Worm (Caenorhabditis elegans): ENCODE data around the gene str-8.
"Not testable (repeated sequence)": the region's sequence is repeated elsewhere in the genome, so short reads cannot be mapped to it uniquely, and the experiment has no call there.

str-8 gene

ce11 chrV:15744366-15744765, 10.5 kb upstream of the str-8 start, which contains the start of gene str-19:
TSS of gene str-19 (minus strand) at chrV:15744466.
- not testable (repeated sequence) for TF ChIP-seq elt-1 (tag; optimal IDR thresholded peaks at IDR 0.05); nfya-1 (tag; optimal IDR thresholded peaks at IDR 0.05; ENCODE audit: insufficient read depth); unc-62 (GFP tag; optimal IDR thresholded peaks at IDR 0.05)

- TF ChIP-seq nhr-67, zag-1, eor-1 (tag; optimal IDR thresholded peaks at IDR 0.05): not testable (repeated sequence)
These were observed 6.5 kb upstream of the str-8 start, which contains the start of gene T23D5.8 for ce11 chrV:15748343-15748742. TSS of gene T23D5.8 (minus strand) at chrV:15748443.

- TF ChIP-seq mml-1 (tag; optimal IDR thresholded peaks at IDR 0.05), result no peak
- no peak for TF ChIP-seq unc-62 (GFP tag; optimal IDR thresholded peaks at IDR 0.05)
- TF ChIP-seq pha-4 (tag; optimal IDR thresholded peaks at IDR 0.05), result no peak
These were observed 4.7 kb upstream of the str-8 start, which contains the start of gene str-6 for ce11 chrV:15750130-15750529. TSS of gene str-6 (minus strand) at chrV:15750230.

ce11 chrV:15752049-15752448, 2.8 kb upstream of the str-8 start, which contains the start of gene str-43:
TSS of gene str-43 (minus strand) at chrV:15752149.
- TF ChIP-seq mdl-1 (tag; optimal IDR thresholded peaks at IDR 0.05), result no peak

ce11 chrV:15752941-15753340, 1.9 kb upstream of the str-8 start, which contains the start of gene str-5:
TSS of gene str-5 (plus strand) at chrV:15753241.
- not testable (repeated sequence) for TF ChIP-seq fkh-2, elt-2, nhr-28 (tag; optimal IDR thresholded peaks at IDR 0.05)

ce11 chrV:15757645-15758044, 2.8 kb downstream of the str-8 start:
- TF ChIP-seq fkh-2 (tag; optimal IDR thresholded peaks at IDR 0.05) (no peak), ama-1 (optimal IDR thresholded peaks at IDR 0.05) (no peak), aly-2 (tag; optimal IDR thresholded peaks at IDR 0.05) (no peak), hmg-11 (tag; optimal IDR thresholded peaks at IDR 0.05) (no peak), ztf-4 (tag; optimal IDR thresholded peaks at IDR 0.05) (no peak), ztf-11 (tag; optimal IDR thresholded peaks at IDR 0.05) (no peak), ceh-28 (tag; optimal IDR thresholded peaks at IDR 0.05) (no peak), egl-5 (tag; optimal IDR thresholded peaks at IDR 0.05) (no peak), nhr-237 (tag; optimal IDR thresholded peaks at IDR 0.05) (no peak), nhr-12 (tag; optimal IDR thresholded peaks at IDR 0.05) (no peak), ceh-9 (tag; optimal IDR thresholded peaks at IDR 0.05) (no peak), eor-1 (tag; optimal IDR thresholded peaks at IDR 0.05) (no peak), unc-39 (tag; optimal IDR thresholded peaks at IDR 0.05) (no peak), nhr-77 (tag; optimal IDR thresholded peaks at IDR 0.05) (no peak), ZK546.5 (tag; optimal IDR thresholded peaks at IDR 0.05) (no peak), elt-3 (tag; optimal IDR thresholded peaks at IDR 0.05) (no peak)

ce11 chrV:15758449-15758848, 3.6 kb downstream of the str-8 start, which contains the start of gene str-9:
TSS of gene str-9 (plus strand) at chrV:15758749.
- TF ChIP-seq nhr-11 (tag; optimal IDR thresholded peaks at IDR 0.05) (no peak), elt-1 (tag; optimal IDR thresholded peaks at IDR 0.05) (no peak), fos-1 (tag; optimal IDR thresholded peaks at IDR 0.05) (no peak), ztf-11 (tag; optimal IDR thresholded peaks at IDR 0.05) (no peak), ceh-16 (tag; optimal IDR thresholded peaks at IDR 0.05) (no peak), eor-1 (tag; optimal IDR thresholded peaks at IDR 0.05) (no peak), egl-27 (tag; optimal IDR thresholded peaks at IDR 0.05) (no peak), ama-1 (optimal IDR thresholded peaks at IDR 0.05) (no peak)

Data from whole organism, L3 larva.